Fruit fly (Drosophila melanogaster): ENCODE measurements around the gene CG5653.

CG5653 gene

DNA sequence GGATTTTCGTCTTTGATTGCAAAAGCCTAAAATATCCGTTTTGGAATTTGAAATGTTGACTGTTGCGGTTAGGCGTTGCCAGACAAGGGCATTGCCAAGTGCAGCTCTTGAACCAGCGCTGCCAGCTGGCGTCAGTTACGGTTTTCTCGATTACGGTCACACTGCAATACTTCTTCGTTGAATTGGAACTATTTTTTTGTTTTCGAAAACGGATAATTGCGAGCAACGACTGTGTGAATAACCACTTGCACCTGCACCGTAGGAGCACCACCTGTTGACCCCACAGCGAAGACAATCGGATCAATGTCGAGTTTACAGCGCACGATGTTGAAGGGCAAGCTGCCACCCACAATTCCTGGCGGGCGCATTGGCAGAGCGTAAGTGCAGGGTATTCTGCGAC is 20.4 kb upstream of the CG5653 start, which contains the start of gene CG5068:
CG5068 (plus strand) TSS at position 129 of the 400 bp plus-strand sequence.
- TF ChIP-seq psq (optimal IDR thresholded peaks at IDR 0.05): no peak
- TF ChIP-seq usp (GFP tag; optimal IDR thresholded peaks at IDR 0.05): no peak

DNA sequence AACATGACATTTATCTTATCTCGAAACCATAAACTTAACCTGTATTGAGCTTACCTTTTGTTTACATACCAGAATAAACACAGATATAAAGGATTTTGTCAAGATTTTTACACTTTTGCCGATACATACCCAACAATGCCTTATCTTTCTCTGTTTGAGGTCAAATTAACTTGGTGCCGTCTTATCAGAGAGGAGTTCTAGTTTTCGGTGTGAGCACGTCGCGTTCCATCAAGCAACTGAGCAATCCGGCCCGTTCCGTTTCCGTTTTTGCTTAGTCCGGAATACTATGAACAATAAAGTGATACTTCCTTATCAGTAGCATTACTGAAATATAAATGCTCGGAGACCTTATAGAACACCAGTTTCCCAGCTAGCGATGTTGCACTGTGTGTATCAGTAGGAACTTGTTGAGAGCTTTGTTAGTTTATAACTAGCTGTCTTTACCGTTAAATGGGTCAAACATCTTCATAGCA is 19.7 kb upstream of the CG5653 start, which contains the start of gene Galk:
Galk (minus strand) TSS at position 244 of the 473 bp plus-strand sequence.
- TF ChIP-seq Dll (optimal IDR thresholded peaks at IDR 0.05) (no peak), pan (optimal IDR thresholded peaks at IDR 0.05) (no peak), CG8478 (optimal IDR thresholded peaks at IDR 0.05) (no peak), usp (GFP tag; optimal IDR thresholded peaks at IDR 0.05) (no peak), EcR (GFP tag; optimal IDR thresholded peaks at IDR 0.05) (no peak), psq (optimal IDR thresholded peaks at IDR 0.05) (no peak)

DNA sequence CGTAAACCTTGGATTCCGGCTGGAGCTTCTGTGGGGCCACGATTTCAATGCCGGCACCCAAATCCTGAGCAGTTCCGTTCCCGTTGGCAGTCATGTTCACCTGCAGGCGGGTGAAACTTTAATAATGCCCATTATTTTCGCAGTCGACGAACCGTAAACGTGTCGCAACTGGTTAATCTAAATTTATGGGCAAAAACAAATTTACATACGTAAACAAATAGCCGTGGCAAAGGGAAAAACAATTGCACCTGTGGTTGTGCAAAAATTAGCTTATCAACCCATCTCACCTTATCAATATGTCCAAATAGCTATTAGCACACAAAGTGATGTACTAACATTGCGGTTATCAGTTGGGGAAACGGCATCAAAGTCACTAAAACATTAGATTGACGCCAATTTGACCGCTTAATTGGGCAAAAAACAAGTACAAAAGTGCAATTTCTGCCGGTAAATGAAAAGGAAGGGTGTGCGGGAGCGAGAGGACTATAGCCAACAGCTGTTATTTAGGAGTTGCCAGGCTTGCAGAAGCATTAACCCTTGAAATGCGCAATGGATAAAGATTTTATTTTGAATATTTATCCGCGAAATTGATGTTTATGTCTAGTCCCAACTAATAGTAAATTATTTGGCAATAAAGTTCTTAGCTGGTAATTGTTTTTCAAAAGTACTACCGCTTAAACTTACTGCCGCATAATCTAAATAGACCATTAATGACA is 19.1 kb upstream of the CG5653 start:
- TF ChIP-seq usp (GFP tag; optimal IDR thresholded peaks at IDR 0.05) (no peak), psq (optimal IDR thresholded peaks at IDR 0.05) (no peak), Dll (optimal IDR thresholded peaks at IDR 0.05) (no peak), EcR (GFP tag; optimal IDR thresholded peaks at IDR 0.05) (no peak), pan (optimal IDR thresholded peaks at IDR 0.05) (no peak), CG8478 (optimal IDR thresholded peaks at IDR 0.05) (no peak)

DNA sequence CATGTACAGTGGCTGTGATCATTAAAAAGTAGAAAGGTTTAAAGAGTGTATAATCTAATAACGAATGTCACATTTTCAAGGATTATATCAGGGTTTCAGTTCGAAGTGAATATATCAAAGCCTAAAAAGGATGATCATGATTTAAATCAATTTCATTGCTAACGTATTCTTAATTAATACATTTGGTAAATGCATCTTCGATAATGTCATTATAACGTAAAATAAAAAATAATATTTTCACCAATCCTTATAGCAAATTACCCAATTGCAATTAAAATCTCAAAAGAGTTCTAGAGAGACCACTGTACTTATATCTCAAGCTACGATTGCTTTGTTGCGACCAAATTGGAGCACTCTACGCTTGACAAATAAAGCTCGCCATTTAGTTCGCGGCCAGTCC is 15.9 kb upstream of the CG5653 start:
- TF ChIP-seq usp (GFP tag; optimal IDR thresholded peaks at IDR 0.05) (no peak), Dll (optimal IDR thresholded peaks at IDR 0.05) (no peak), pan (optimal IDR thresholded peaks at IDR 0.05) (no peak), EcR (GFP tag; optimal IDR thresholded peaks at IDR 0.05) (no peak), CG8478 (optimal IDR thresholded peaks at IDR 0.05) (no peak), psq (optimal IDR thresholded peaks at IDR 0.05) (no peak)

DNA sequence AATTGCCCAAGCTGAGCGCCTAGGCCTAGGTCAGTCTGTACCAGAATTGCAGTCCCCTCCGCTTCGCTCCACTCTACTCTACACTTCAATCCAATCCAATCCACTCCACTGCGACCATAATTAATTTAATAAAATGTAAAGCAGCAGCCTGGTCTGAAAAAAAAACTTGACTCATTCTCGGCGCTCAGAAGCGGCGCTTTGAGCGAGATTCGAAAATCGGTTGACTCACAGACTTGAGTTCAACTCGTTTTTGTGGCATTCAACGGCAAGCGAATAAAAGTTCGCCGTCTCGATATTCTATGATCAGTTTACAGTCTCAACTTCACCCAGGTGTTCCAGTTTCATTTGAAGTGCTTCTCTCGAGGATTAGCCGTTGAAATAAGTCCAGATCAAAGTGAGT is 15.3 kb upstream of the CG5653 start, which contains the start of gene CG13314:
CG13314 (plus strand) TSS at position 301 of the 400 bp plus-strand sequence.
- TF ChIP-seq usp (GFP tag; optimal IDR thresholded peaks at IDR 0.05) (no peak), pan (optimal IDR thresholded peaks at IDR 0.05) (no peak), Dll (optimal IDR thresholded peaks at IDR 0.05) (no peak), EcR (GFP tag; optimal IDR thresholded peaks at IDR 0.05) (no peak), CG8478 (optimal IDR thresholded peaks at IDR 0.05) (no peak), psq (optimal IDR thresholded peaks at IDR 0.05) (no peak)

- TF ChIP-seq usp (GFP tag; optimal IDR thresholded peaks at IDR 0.05) (no peak), EcR (GFP tag; optimal IDR thresholded peaks at IDR 0.05) (no peak), pan (optimal IDR thresholded peaks at IDR 0.05) (no peak), CG8478 (optimal IDR thresholded peaks at IDR 0.05) (no peak), Dll (optimal IDR thresholded peaks at IDR 0.05) (no peak), psq (optimal IDR thresholded peaks at IDR 0.05) (no peak)
These were observed 13.6 kb upstream of the CG5653 start, which contains the start of gene CG5644 for dm6 chr3L:8979780-8980179. Gene CG5644, minus strand, starts transcription at chr3L:8979880.

DNA sequence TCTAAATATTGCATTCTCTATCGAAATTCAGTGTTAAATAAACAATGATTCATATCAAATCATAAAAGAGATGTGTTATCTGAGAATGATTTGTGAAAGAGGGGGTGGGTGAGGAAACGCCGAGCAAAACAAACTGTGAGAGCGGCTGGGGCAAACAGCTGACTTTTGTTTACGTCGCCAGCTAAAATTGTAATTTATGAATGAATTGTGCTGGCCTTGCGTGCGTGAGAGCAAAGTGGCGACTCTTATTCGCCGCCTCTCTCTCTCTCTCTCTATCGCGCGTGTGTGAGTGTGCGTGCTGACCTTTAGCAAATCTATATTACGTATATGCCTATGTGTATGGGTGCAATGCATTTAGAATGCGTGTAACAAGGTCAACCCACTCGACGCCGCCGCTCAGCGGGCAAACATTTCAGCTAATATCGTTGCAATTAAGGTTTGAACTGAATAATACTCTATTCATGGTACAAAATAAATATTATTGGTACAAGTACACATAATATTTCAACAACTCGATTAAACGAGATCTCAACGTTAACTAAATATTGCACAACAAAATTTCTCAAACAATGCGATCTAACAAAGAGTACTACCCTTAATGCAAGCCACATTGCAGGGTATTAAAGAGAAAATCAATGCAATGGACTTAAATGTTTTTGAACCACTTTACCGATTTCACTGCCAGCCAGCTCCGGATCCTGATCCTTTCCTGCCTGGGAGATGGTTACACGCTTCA is 12.7 kb upstream of the CG5653 start:
- TF ChIP-seq Dll (optimal IDR thresholded peaks at IDR 0.05): peak; percentile 54
- no peak for TF ChIP-seq usp (GFP tag; optimal IDR thresholded peaks at IDR 0.05)

DNA sequence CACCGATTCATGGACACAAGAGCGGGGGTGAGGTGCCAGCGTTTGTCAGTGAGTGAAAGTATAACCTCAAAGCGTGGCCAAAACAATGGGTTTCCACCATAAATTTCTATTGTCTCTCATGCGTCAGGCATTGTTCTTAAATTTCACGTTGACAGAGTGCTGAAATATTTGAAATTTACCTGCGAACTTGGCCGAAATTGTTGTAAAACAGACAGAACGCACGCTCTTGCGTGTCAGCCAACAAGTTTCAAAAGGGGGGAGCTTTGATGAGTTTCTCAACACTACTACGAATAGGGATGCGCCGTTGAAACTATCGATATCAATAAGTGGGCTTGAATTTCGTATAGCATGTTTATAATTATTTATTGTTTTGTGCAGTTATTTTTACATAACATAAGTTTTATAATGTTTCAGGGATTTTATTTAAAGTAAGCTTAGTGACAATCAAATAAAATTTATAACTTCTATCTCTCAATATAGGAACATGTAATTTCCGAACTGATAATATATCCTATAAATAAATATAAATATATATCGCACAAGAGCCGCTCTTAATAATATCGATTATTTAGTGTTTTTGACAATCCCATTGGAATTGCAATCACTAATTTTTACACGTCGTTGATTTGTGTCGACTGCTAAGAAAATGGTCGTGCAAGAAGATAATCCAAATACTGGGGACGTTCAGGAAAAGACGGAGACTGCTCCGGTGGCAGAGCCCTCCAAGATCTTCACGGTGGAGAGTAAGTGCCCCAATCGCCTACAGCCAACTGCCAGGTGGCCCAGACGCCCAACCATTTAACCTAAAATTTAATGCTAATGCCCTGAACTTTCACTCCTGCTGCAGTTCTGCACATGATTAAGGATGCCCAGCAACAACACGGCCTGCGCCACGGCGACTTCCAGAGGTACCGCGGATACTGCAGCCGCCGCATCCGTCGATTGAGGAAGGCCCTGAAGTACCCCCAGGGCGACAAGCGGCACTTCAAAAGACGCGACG is 8.6 kb upstream of the CG5653 start, which contains the start of the genes pix and Srp68:
pix (minus strand) TSS at position 288 of the 1,000 bp plus-strand sequence.
Srp68 (plus strand) TSS at position 569 of the 1,000 bp plus-strand sequence.
- no peak for TF ChIP-seq usp (GFP tag; optimal IDR thresholded peaks at IDR 0.05)
- TF ChIP-seq pan (optimal IDR thresholded peaks at IDR 0.05): no peak
- TF ChIP-seq Dll (optimal IDR thresholded peaks at IDR 0.05): no peak
- no peak for TF ChIP-seq psq (optimal IDR thresholded peaks at IDR 0.05)
- no peak for TF ChIP-seq EcR (GFP tag; optimal IDR thresholded peaks at IDR 0.05)
- no peak for TF ChIP-seq CG8478 (optimal IDR thresholded peaks at IDR 0.05)

dm6 chr3L:8968437-8968836 is 2.3 kb upstream of the CG5653 start, which contains the start of gene CG5026:
Gene CG5026, plus strand, starts transcription at chr3L:8968528.
- TF ChIP-seq usp (GFP tag; optimal IDR thresholded peaks at IDR 0.05) (no peak), Dll (optimal IDR thresholded peaks at IDR 0.05) (no peak), psq (optimal IDR thresholded peaks at IDR 0.05) (no peak), EcR (GFP tag; optimal IDR thresholded peaks at IDR 0.05) (no peak), CG8478 (optimal IDR thresholded peaks at IDR 0.05) (no peak), pan (optimal IDR thresholded peaks at IDR 0.05) (no peak)

dm6 chr3L:8964458-8964857 is 1.7 kb downstream of the CG5653 start, which contains the start of gene ValRS-m:
Gene ValRS-m, minus strand, starts transcription at chr3L:8964769.
- TF ChIP-seq EcR (GFP tag; optimal IDR thresholded peaks at IDR 0.05): no peak
- no peak for TF ChIP-seq psq (optimal IDR thresholded peaks at IDR 0.05)
- TF ChIP-seq CG8478 (optimal IDR thresholded peaks at IDR 0.05): no peak

- TF ChIP-seq Dll (optimal IDR thresholded peaks at IDR 0.05): no peak
- TF ChIP-seq psq (optimal IDR thresholded peaks at IDR 0.05): no peak
- no peak for TF ChIP-seq usp (GFP tag; optimal IDR thresholded peaks at IDR 0.05)
- no peak for TF ChIP-seq EcR (GFP tag; optimal IDR thresholded peaks at IDR 0.05)
- no peak for TF ChIP-seq CG8478 (optimal IDR thresholded peaks at IDR 0.05)
- no peak for TF ChIP-seq pan (optimal IDR thresholded peaks at IDR 0.05)
These were observed 7.6 kb downstream of the CG5653 start, which contains the start of gene CG13313 for dm6 chr3L:8958557-8958956. Gene CG13313, plus strand, starts transcription at chr3L:8958857.
